Fruit fly (Drosophila melanogaster): Measurements from ENCODE around the gene U2af38.

The U2af38 gene

DNA sequence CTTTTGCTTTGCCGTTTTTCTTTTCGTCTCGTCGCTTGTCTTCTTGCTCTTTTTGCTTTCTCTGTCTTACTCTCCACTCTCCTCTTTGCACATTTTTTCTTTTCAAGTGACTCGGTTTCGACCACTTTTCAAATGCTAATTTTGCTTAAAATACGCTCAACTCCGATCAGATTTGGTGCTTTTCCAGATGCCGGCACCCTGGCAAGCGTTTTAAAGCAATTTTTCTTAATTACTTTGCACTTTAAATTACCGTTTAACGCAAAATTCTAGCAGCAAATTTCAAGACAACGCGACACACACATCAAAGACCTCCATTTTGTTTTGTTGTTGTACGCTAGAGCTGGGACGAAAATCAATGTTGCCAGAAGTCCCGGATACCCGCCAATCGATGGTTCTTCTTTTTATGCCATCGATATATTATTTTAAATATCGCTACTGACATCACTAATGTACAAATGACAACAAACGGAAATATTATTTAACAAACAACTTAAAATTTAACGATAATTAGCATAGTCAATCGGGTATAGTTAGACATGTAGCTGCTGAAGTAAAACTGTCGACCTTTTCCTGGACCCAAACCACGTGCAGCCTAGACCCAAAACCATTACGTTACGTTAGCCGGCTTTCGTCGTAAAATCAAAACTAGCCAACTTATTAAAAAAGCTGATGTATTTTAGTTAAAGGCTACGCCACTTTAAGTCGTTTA is 43.8 kb downstream of the U2af38 start, which contains the start of gene kis (continued):
- TF ChIP-seq CG5953 (GFP tag; IDR thresholded peaks at IDR 0.05) (no peak), CG3995 (GFP tag; optimal IDR thresholded peaks at IDR 0.05) (peak; percentile 75), cato (GFP tag; optimal IDR thresholded peaks at IDR 0.05; ENCODE audit: borderline replicate concordance) (no peak), btn (GFP tag; optimal IDR thresholded peaks at IDR 0.05) (peak; percentile 2), ro (GFP tag; IDR thresholded peaks at IDR 0.05) (no peak), sim (GFP tag; IDR thresholded peaks at IDR 0.05) (no peak), CG10565 (GFP tag; optimal IDR thresholded peaks at IDR 0.05) (no peak), CG4820 (GFP tag; optimal IDR thresholded peaks at IDR 0.05) (no peak), CG8281 (tag; optimal IDR thresholded peaks at IDR 0.05) (no peak), tio (GFP tag; optimal IDR thresholded peaks at IDR 0.05) (no peak), wek (GFP tag; optimal IDR thresholded peaks at IDR 0.05) (no peak), zen2 (GFP tag; IDR thresholded peaks at IDR 0.05; ENCODE audit: partially characterized antibody) (peak; percentile 94), CG42726 (GFP tag; IDR thresholded peaks at IDR 0.05; ENCODE audit: partially characterized antibody) (peak; percentile 97), CG31365 (tag; optimal IDR thresholded peaks at IDR 0.05) (peak; percentile 12), ato (GFP tag; IDR thresholded peaks at IDR 0.05; ENCODE audit: partially characterized antibody) (peak; percentile 91), CG8924 (tag; optimal IDR thresholded peaks at IDR 0.05) (peak; percentile 63), H2.0 (GFP tag; IDR thresholded peaks at IDR 0.05) (no peak), BEAF-32 (GFP tag; optimal IDR thresholded peaks at IDR 0.05) (peak; percentile 98), bigmax (GFP tag; optimal IDR thresholded peaks at IDR 0.05) (no peak), CG8359 (GFP tag; optimal IDR thresholded peaks at IDR 0.05; ENCODE audit: borderline replicate concordance) (no peak), Xbp1 (GFP tag; optimal IDR thresholded peaks at IDR 0.05) (peak; percentile 45), NfI (GFP tag; optimal IDR thresholded peaks at IDR 0.05) (peak; percentile 9), Gug (GFP tag; IDR thresholded peaks at IDR 0.05) (no peak; the same call in 3 of the 4 replicates), CG9876 (GFP tag; optimal IDR thresholded peaks at IDR 0.05) (no peak), CG10267 (tag; optimal IDR thresholded peaks at IDR 0.05) (peak; percentile 72), CG7786 (GFP tag; optimal IDR thresholded peaks at IDR 0.05) (no peak), luna (GFP tag; optimal IDR thresholded peaks at IDR 0.05) (no peak), Antp (GFP tag; optimal IDR thresholded peaks at IDR 0.05) (peak; percentile 47), Blimp-1 (GFP tag; optimal IDR thresholded peaks at IDR 0.05) (peak; percentile 11), corto (GFP tag; optimal IDR thresholded peaks at IDR 0.05) (peak; percentile 35), vnd (GFP tag; IDR thresholded peaks at IDR 0.05; ENCODE audit: partially characterized antibody) (peak; percentile 93), CG1529 (GFP tag; optimal IDR thresholded peaks at IDR 0.05) (no peak), CG13287 (GFP tag; IDR thresholded peaks at IDR 0.05; ENCODE audit: partially characterized antibody) (peak; percentile 98), klu (GFP tag; IDR thresholded peaks at IDR 0.05) (no peak), Atf3 (GFP tag; optimal IDR thresholded peaks at IDR 0.05) (no peak), Ets97D (GFP tag; optimal IDR thresholded peaks at IDR 0.05) (peak; percentile 94), mam (GFP tag; optimal IDR thresholded peaks at IDR 0.05) (peak; percentile 56), sima (GFP tag; optimal IDR thresholded peaks at IDR 0.05) (peak; percentile 10), ham (GFP tag; IDR thresholded peaks at IDR 0.05) (no peak), row (GFP tag; IDR thresholded peaks at IDR 0.05) (peak; percentile 61), CG8290 (GFP tag; optimal IDR thresholded peaks at IDR 0.05) (peak; percentile 49), CG8290 (tag; optimal IDR thresholded peaks at IDR 0.05) (peak in 1 of 2 experiments; percentile 60), Optix (GFP tag; IDR thresholded peaks at IDR 0.05) (no peak), CrebB (tag; optimal IDR thresholded peaks at IDR 0.05) (peak; percentile 43), ERR (GFP tag; optimal IDR thresholded peaks at IDR 0.05) (peak; percentile 50), ftz-f1 (GFP tag; optimal IDR thresholded peaks at IDR 0.05) (no peak), ssp (GFP tag; IDR thresholded peaks at IDR 0.05) (no peak)
